Worm (Caenorhabditis elegans) whole organism, L4/young adult: Measurements from ENCODE around the gene msd-4.

Experiments used
- W03F9.2 ChIP-seq: fragments of 150-350 bp; optimal IDR thresholded peaks from 2 replicates; lab custom pipeline; 2014; ENCODE audit warnings: missing biosample characterization, missing genetic modification characterization
- him-1 ChIP-seq: sonication (generic microtip); optimal IDR thresholded peaks from 2 replicates; lab custom pipeline; 2016; ENCODE audit warnings: missing genotype, missing genetic modification reagents, missing genetic modification characterization, missing compliant biosample characterization

DNA sequence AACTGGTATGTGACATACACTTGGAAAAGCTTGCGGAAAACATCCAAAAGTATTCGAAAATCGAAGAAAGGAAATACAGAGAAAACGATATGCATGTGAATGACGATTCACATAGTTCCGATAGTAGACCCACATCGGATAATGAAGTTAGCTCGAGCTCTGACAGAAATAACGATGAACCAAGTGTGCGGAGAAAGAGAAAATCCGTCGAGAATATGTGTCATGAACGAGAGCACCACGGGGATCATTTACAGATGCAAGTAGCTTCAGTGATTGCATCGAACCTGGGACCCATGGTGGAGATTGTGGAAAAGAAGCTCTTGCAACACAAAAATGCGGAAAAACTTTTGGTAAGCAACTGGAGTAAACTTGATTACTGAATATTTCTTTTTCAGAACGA is 11.6 kb downstream of the msd-4 start:
- no peak for TF ChIP-seq him-1 (tag; lab: Kevin White, UChicago)
- no peak for TF ChIP-seq W03F9.2 (tag; lab: Kevin White, UChicago)
